Worm (Caenorhabditis elegans) whole organism, L1 larva: Measurements from ENCODE around the gene elt-1.
A peak's percentile ranks its signal among the peaks of the same experiment; 100 is the strongest.

Source experiments
- C34B4.2 ChIP-seq: sonication (generic microtip); optimal IDR thresholded peaks from 2 replicates; lab custom pipeline; 2017; ENCODE audit warnings: mild to moderate bottlenecking, missing genetic modification characterization, missing compliant biosample characterization
- F16B12.6 ChIP-seq: fragments of 150-350 bp; optimal IDR thresholded peaks from 2 replicates; lab custom pipeline; 2014; ENCODE audit warnings: missing biosample characterization, missing genetic modification characterization
- alr-1 ChIP-seq: fragments of 200-800 bp; sonication (Bioruptor generic); optimal IDR thresholded peaks from 2 replicates; lab custom pipeline; 2018; ENCODE audit warnings: borderline replicate concordance, mild to moderate bottlenecking, missing genetic modification characterization, missing compliant biosample characterization
- blmp-1 ChIP-seq: fragments of 150-350 bp; optimal IDR thresholded peaks from 2 replicates; lab custom pipeline; 2014; ENCODE audit warnings: missing biosample characterization, missing genetic modification characterization
- ceh-63 ChIP-seq: fragments of 200-800 bp; sonication (Bioruptor generic); optimal IDR thresholded peaks from 2 replicates; lab custom pipeline; 2018; ENCODE audit warnings: mild to moderate bottlenecking, missing genetic modification characterization, missing compliant biosample characterization
- ceh-82 ChIP-seq, 3 experiments: fragments of 150-350 bp in 1 of 3; sonication (generic microtip) in 2 of 3; optimal IDR thresholded peaks; 2 replicates each; lab custom pipeline; 2014 to 2017; ENCODE audit warnings: missing biosample characterization in 3 of 3, missing genetic modification characterization in 3 of 3
- ceh-90 ChIP-seq: sonication (generic microtip); optimal IDR thresholded peaks from 2 replicates; lab custom pipeline; 2016; ENCODE audit warnings: missing genetic modification characterization, missing compliant biosample characterization
- dpl-1 ChIP-seq, 3 experiments: fragments of 150-350 bp in 2 of 3; sonication (generic microtip) in 1 of 3; optimal IDR thresholded peaks; 2 replicates each; lab custom pipeline; 2014 to 2017; ENCODE audit warnings: missing biosample characterization in 3 of 3, missing genetic modification characterization in 3 of 3, missing genetic modification reagents in 3 of 3
- dsc-1 ChIP-seq: sonication (generic microtip); optimal IDR thresholded peaks from 2 replicates; lab custom pipeline; 2016; ENCODE audit warnings: mild to moderate bottlenecking, missing genetic modification characterization, missing compliant biosample characterization
- efl-1 ChIP-seq, 4 experiments: fragments of 150-350 bp; optimal IDR thresholded peaks in 3 of 4; peaks in 1 of 4; 1 replicate in 1 of 4; 2 replicates in 3 of 4; lab custom pipeline; 2014; ENCODE audit warnings: missing biosample characterization in 2 of 4, missing genetic modification characterization in 2 of 4, missing genetic modification reagents in 2 of 4
- efl-3 ChIP-seq: fragments of 200-800 bp; sonication (Bioruptor generic); optimal IDR thresholded peaks from 2 replicates; lab custom pipeline; 2018; ENCODE audit warnings: mild to moderate bottlenecking, missing genetic modification characterization, missing compliant biosample characterization
- egl-13 ChIP-seq: sonication (generic microtip); optimal IDR thresholded peaks from 2 replicates; lab custom pipeline; 2016; ENCODE audit warnings: missing genotype, missing genetic modification reagents, missing genetic modification characterization, missing compliant biosample characterization
- elt-3 ChIP-seq, 6 experiments: fragments of 150-350 bp in 1 of 6; sonication (generic microtip); optimal IDR thresholded peaks; 2 replicates each; lab custom pipeline; 2017 to 2018; ENCODE audit warnings: missing biosample characterization in 6 of 6, missing genetic modification characterization in 6 of 6, inconsistent platforms in 1 of 6
- fos-1 ChIP-seq: fragments of 150-350 bp; optimal IDR thresholded peaks from 2 replicates; lab custom pipeline; 2014; ENCODE audit warnings: missing biosample characterization, missing genetic modification characterization
- grh-1 ChIP-seq: fragments of 200-800 bp; sonication (Bioruptor generic); IDR thresholded peaks from 2 replicates; pipeline ENCODE4 v1.3.6; 2022; ENCODE audit warnings: missing genetic modification reagents, missing genetic modification characterization, missing compliant biosample characterization
- hlh-4 ChIP-seq: sonication (generic microtip); optimal IDR thresholded peaks from 2 replicates; lab custom pipeline; 2016; ENCODE audit warnings: mild to moderate bottlenecking, missing genetic modification characterization, missing compliant biosample characterization
- hpl-2 ChIP-seq: fragments of 150-350 bp; optimal IDR thresholded peaks from 2 replicates; lab custom pipeline; 2014; ENCODE audit warnings: missing biosample characterization, missing genetic modification reagents, missing genetic modification characterization
- irx-1 ChIP-seq: sonication (generic microtip); optimal IDR thresholded peaks from 2 replicates; lab custom pipeline; 2016; ENCODE audit warnings: missing genetic modification characterization, missing compliant biosample characterization
- isw-1 ChIP-seq: fragments of 200-800 bp; sonication (Bioruptor generic); IDR thresholded peaks from 2 replicates; pipeline ENCODE4 v1.3.6; 2022; ENCODE audit warnings: missing genetic modification characterization, missing compliant biosample characterization
- jun-1 ChIP-seq: fragments of 150-350 bp; optimal IDR thresholded peaks from 2 replicates; lab custom pipeline; 2014; ENCODE audit warnings: missing biosample characterization, missing genetic modification reagents, missing genetic modification characterization
- lin-14 ChIP-seq: fragments of 200-800 bp; sonication (Bioruptor generic); optimal IDR thresholded peaks from 2 replicates; lab custom pipeline; 2018; ENCODE audit warnings: mild to moderate bottlenecking, missing genetic modification characterization, moderate library complexity, missing compliant biosample characterization
- lin-15B ChIP-seq: fragments of 150-350 bp; sonication (generic microtip); optimal IDR thresholded peaks from 3 replicates; lab custom pipeline; 2014; ENCODE audit warnings: missing biosample characterization, missing genetic modification characterization
- lin-35 ChIP-seq, 2 experiments: fragments of 150-350 bp; optimal IDR thresholded peaks; 2 replicates each; lab custom pipeline; 2014; ENCODE audit warnings: missing biosample characterization in 2 of 2, missing genetic modification characterization in 2 of 2, missing genetic modification reagents in 2 of 2
- lin-39 ChIP-seq: fragments of 150-350 bp; optimal IDR thresholded peaks from 2 replicates; lab custom pipeline; 2014; ENCODE audit warnings: missing biosample characterization, missing genetic modification reagents, missing genetic modification characterization
- mdl-1 ChIP-seq, 2 experiments: fragments of 150-350 bp; optimal IDR thresholded peaks; 2 replicates each; lab custom pipeline; 2014 to 2017; ENCODE audit warnings: missing biosample characterization in 2 of 2, missing genetic modification characterization in 2 of 2, inconsistent platforms in 1 of 2
- nhr-19 ChIP-seq: fragments of 200-800 bp; sonication (Bioruptor generic); conservative IDR thresholded peaks from 2 replicates; pipeline ENCODE4 v1.3.6; 2022; ENCODE audit warnings: missing genetic modification characterization, missing compliant biosample characterization
- nhr-20 ChIP-seq: sonication (generic microtip); optimal IDR thresholded peaks from 2 replicates; lab custom pipeline; 2016; ENCODE audit warnings: mild to moderate bottlenecking, missing genetic modification characterization, missing compliant biosample characterization
- nhr-71 ChIP-seq: sonication (generic microtip); optimal IDR thresholded peaks from 2 replicates; lab custom pipeline; 2016; ENCODE audit warnings: mild to moderate bottlenecking, missing genetic modification characterization, moderate library complexity, missing compliant biosample characterization
- nhr-76 ChIP-seq: sonication (generic microtip); optimal IDR thresholded peaks from 2 replicates; lab custom pipeline; 2017; ENCODE audit warnings: missing biosample characterization, missing genetic modification characterization
- nhr-77 ChIP-seq: fragments of 150-350 bp; optimal IDR thresholded peaks from 2 replicates; lab custom pipeline; 2014; ENCODE audit warnings: missing biosample characterization, missing genetic modification characterization
- nhr-85 ChIP-seq: sonication (generic microtip); peaks from one replicate; lab custom pipeline; 2016; ENCODE audit warnings: missing genetic modification characterization, inconsistent platforms, missing compliant biosample characterization
- rnt-1 ChIP-seq: sonication (generic microtip); optimal IDR thresholded peaks from 2 replicates; lab custom pipeline; 2016; ENCODE audit warnings: mild to moderate bottlenecking, missing genetic modification characterization, moderate library complexity, missing compliant biosample characterization
- snpc-4 ChIP-seq: fragments of 150-350 bp; optimal IDR thresholded peaks from 2 replicates; lab custom pipeline; 2014; ENCODE audit warnings: missing biosample characterization, missing genetic modification characterization
- sup-37 ChIP-seq: fragments of 200-800 bp; sonication (Bioruptor generic); optimal IDR thresholded peaks from 2 replicates; lab custom pipeline; 2018; ENCODE audit warnings: mild to moderate bottlenecking, missing genetic modification characterization, missing compliant biosample characterization
- swsn-7 ChIP-seq: sonication (generic microtip); optimal IDR thresholded peaks from 2 replicates; lab custom pipeline; 2016; ENCODE audit warnings: missing genetic modification characterization, missing compliant biosample characterization
- unc-30 ChIP-seq: sonication (generic microtip); optimal IDR thresholded peaks from 2 replicates; lab custom pipeline; 2017; ENCODE audit warnings: missing biosample characterization, missing genetic modification characterization
- unc-62 ChIP-seq: fragments of 150-350 bp; optimal IDR thresholded peaks from 2 replicates; lab custom pipeline; 2014; ENCODE audit warnings: missing biosample characterization, missing genetic modification reagents, missing genetic modification characterization
- vab-15 ChIP-seq: sonication (generic microtip); optimal IDR thresholded peaks from 2 replicates; lab custom pipeline; 2017; ENCODE audit warnings: missing genotype, mild to moderate bottlenecking, missing genetic modification characterization, missing compliant biosample characterization
- xbp-1 ChIP-seq: sonication (generic microtip); optimal IDR thresholded peaks from 2 replicates; lab custom pipeline; 2016; ENCODE audit warnings: missing genetic modification characterization, missing compliant biosample characterization
- ztf-11 ChIP-seq, 2 experiments: sonication (generic microtip); optimal IDR thresholded peaks; 2 replicates each; lab custom pipeline; 2016 to 2017; ENCODE audit warnings: missing genetic modification characterization in 2 of 2, missing biosample characterization in 1 of 2, missing compliant biosample characterization in 1 of 2
- ztf-4 ChIP-seq: fragments of 150-350 bp; optimal IDR thresholded peaks from 2 replicates; lab custom pipeline; 2014; ENCODE audit warnings: missing biosample characterization, missing genetic modification characterization

The elt-1 gene

ce11 chrIV:9631579-9631978, 16.8 kb downstream of the elt-1 start (continued):
- no peak for TF ChIP-seq lin-39 (tag; lab: Kevin White, UChicago)
- no peak for TF ChIP-seq rnt-1
- no peak for TF ChIP-seq ceh-63
- TF ChIP-seq lin-35 (GFP tag; optimal IDR thresholded peaks at IDR 0.05; lab: Kevin White, UChicago) = peak in 1 of 2 experiments; percentile 28
- TF ChIP-seq ceh-90 (tag; lab: Kevin White, UChicago) = no peak
- TF ChIP-seq nhr-77 (tag; lab: Kevin White, UChicago) = no peak
- peak; percentile 35 for TF ChIP-seq lin-14 (GFP tag; lab: Kevin White, UChicago)

- TF ChIP-seq blmp-1 (tag; lab: Kevin White, UChicago) (peak; percentile 49), C34B4.2 (tag; lab: Kevin White, UChicago) (no peak), elt-3 (tag; optimal IDR thresholded peaks at IDR 0.05; lab: Kevin White, UChicago) (peak in 2 of 6 experiments; percentile 39 to 65), nhr-20 (tag; lab: Kevin White, UChicago) (peak; percentile 19), nhr-71 (tag; lab: Kevin White, UChicago) (peak; percentile 16)
Measured at ce11 chrIV:9632094-9632493, 17.3 kb downstream of the elt-1 start.

ce11 chrIV:9632966-9633494, 18.2 kb downstream of the elt-1 start:
- TF ChIP-seq dsc-1 (tag; lab: Kevin White, UChicago) = no peak
- no peak for TF ChIP-seq unc-62 (GFP tag; lab: Kevin White, UChicago)
- no peak for TF ChIP-seq snpc-4
- no peak for TF ChIP-seq fos-1 (tag; lab: Kevin White, UChicago)
- TF ChIP-seq lin-35 (GFP tag; optimal IDR thresholded peaks at IDR 0.05; lab: Kevin White, UChicago) = peak in 1 of 2 experiments; percentile 9
- TF ChIP-seq jun-1 = no peak
- no peak for TF ChIP-seq hlh-4 (tag; lab: Kevin White, UChicago)
- no peak for TF ChIP-seq ztf-11 (tag; optimal IDR thresholded peaks at IDR 0.05; lab: Kevin White, UChicago)
- no peak for TF ChIP-seq vab-15 (tag; lab: Kevin White, UChicago)
- TF ChIP-seq swsn-7 (tag; lab: Kevin White, UChicago) = no peak
- no peak for TF ChIP-seq egl-13 (tag; lab: Kevin White, UChicago)
- no peak for TF ChIP-seq unc-30 (tag; lab: Kevin White, UChicago)
- peak in 1 of 2 experiments; percentile 17 for TF ChIP-seq mdl-1 (tag; optimal IDR thresholded peaks at IDR 0.05; lab: Kevin White, UChicago)
- no peak for TF ChIP-seq isw-1
- TF ChIP-seq nhr-71 (tag; lab: Kevin White, UChicago) = peak; percentile 45
- TF ChIP-seq dpl-1 (GFP tag; optimal IDR thresholded peaks at IDR 0.05; lab: Kevin White, UChicago) = no peak
- peak in 4 of 6 experiments; percentile 53 to 63 (median 56) for TF ChIP-seq elt-3 (tag; optimal IDR thresholded peaks at IDR 0.05; lab: Kevin White, UChicago)
- peak; percentile 43 for TF ChIP-seq lin-14 (GFP tag; lab: Kevin White, UChicago)
- no peak for TF ChIP-seq nhr-77 (tag; lab: Kevin White, UChicago)
- TF ChIP-seq efl-3 (GFP tag; lab: Kevin White, UChicago) = no peak
- no peak for TF ChIP-seq hpl-2 (GFP tag; lab: Kevin White, UChicago)
- no peak for TF ChIP-seq irx-1 (tag; lab: Kevin White, UChicago)
- TF ChIP-seq nhr-85 (tag; lab: Kevin White, UChicago) = peak; percentile 86
- no peak for TF ChIP-seq nhr-19 (GFP tag; lab: Robert Waterston, UW)
- peak; percentile 46 for TF ChIP-seq blmp-1 (tag; lab: Kevin White, UChicago)
- no peak for TF ChIP-seq ztf-4 (tag; lab: Kevin White, UChicago)
- no peak for TF ChIP-seq ceh-82 (tag; optimal IDR thresholded peaks at IDR 0.05; lab: Kevin White, UChicago)
- TF ChIP-seq xbp-1 (tag; lab: Kevin White, UChicago) = no peak
- no peak for TF ChIP-seq grh-1 (GFP tag; lab: Robert Waterston, UW)
- no peak for TF ChIP-seq alr-1 (tag; lab: Kevin White, UChicago)
- TF ChIP-seq nhr-76 (tag; lab: Kevin White, UChicago) = no peak
- no peak for TF ChIP-seq F16B12.6
- TF ChIP-seq lin-15B (tag; lab: Kevin White, UChicago) = no peak
- TF ChIP-seq sup-37 (GFP tag; lab: Kevin White, UChicago) = no peak
- no peak for TF ChIP-seq efl-1 (optimal IDR thresholded peaks at IDR 0.05; lab: Kevin White, UChicago)
- TF ChIP-seq efl-1 (GFP tag; optimal IDR thresholded peaks at IDR 0.05 in 1 of 2; lab: Kevin White, UChicago) = no peak
